Worm (Caenorhabditis elegans): ENCODE data around the gene npr-38.

The npr-38 gene

DNA sequence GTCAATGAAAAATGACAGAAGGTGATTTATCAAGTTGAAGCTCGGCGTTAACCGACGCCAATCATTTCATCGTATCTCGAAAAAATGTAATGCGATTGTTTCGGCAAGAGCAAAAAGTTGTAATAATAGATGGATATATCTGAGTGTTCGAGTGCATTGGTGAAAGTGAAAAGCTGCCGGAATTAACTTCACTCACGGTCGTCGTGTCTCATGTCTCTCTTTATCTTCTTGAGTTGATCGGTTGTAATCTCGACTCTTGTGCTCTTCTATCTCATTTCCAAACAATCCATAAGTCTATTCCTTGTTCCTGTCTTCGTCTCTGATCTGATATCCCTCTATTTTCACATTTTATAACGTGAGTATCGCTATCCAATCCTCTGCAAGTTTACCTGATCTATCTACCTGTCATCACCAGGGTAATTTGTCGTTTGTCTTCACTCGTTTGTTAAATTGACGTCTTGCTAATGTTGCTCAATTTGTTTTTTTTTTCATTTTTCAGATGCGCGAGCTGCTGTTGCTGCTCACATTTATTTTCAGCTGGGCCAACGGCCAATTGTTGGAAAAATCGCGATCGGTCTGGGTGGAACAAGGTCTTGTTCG, 11.8 kb upstream of the npr-38 start, which contains the start of gene cest-16:
cest-16 (plus strand) TSS at position 302 of the 600 bp plus-strand sequence.
- TF ChIP-seq unc-62 (GFP tag; optimal IDR thresholded peaks at IDR 0.05) (no peak), F39B2.1 (GFP tag; IDR thresholded peaks at IDR 0.05) (no peak), C06A6.2 (GFP tag; conservative IDR thresholded peaks at IDR 0.05) (no peak), rpc-1 (optimal IDR thresholded peaks at IDR 0.05) (no peak), rpc-1 (tag; optimal IDR thresholded peaks at IDR 0.05) (no peak), F57A8.1 (GFP tag; optimal IDR thresholded peaks at IDR 0.05) (no peak), K11D2.4 (GFP tag; IDR thresholded peaks at IDR 0.05) (no peak), ceh-91 (GFP tag; IDR thresholded peaks at IDR 0.05) (no peak)

DNA sequence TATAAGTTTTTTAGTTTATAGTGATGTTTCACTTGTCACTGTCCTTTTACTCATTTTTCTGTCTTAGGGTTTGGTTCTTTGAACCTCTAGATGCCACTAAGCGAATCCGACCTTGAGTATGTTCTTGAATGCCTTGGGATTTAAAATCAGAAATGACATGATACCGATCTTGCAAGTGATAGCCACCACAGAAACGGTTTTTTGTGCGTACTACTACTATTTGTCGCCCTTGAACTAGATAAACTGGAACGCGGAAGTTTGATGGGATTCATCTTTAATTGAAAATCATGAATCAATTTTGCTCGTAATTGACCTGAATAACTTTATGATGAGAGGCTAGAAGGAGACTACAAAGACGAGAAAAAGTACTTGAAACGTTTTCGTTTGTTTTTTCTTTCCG, 7.3 kb downstream of the npr-38 start:
- no peak for TF ChIP-seq snpc-1.1 (tag; optimal IDR thresholded peaks at IDR 0.05; ENCODE audit: insufficient read depth)
- no peak for TF ChIP-seq snpc-1.3 (tag; optimal IDR thresholded peaks at IDR 0.05; ENCODE audit: insufficient read depth)
- no peak for TF ChIP-seq lsl-1 (GFP tag; optimal IDR thresholded peaks at IDR 0.05)
- no peak for TF ChIP-seq attf-3 (GFP tag; conservative IDR thresholded peaks at IDR 0.05)
- no peak for TF ChIP-seq B0261.1 (tag; optimal IDR thresholded peaks at IDR 0.05)
- TF ChIP-seq Y79H2A.3 (GFP tag; conservative IDR thresholded peaks at IDR 0.05): no peak
- no peak for TF ChIP-seq tbp1 (GFP tag; optimal IDR thresholded peaks at IDR 0.05)
- no peak for TF ChIP-seq lin-35 (GFP tag; optimal IDR thresholded peaks at IDR 0.05)
- TF ChIP-seq F22D6.2 (tag; optimal IDR thresholded peaks at IDR 0.05): no peak
- no peak for TF ChIP-seq aptf-2 (GFP tag; conservative IDR thresholded peaks at IDR 0.05)

DNA sequence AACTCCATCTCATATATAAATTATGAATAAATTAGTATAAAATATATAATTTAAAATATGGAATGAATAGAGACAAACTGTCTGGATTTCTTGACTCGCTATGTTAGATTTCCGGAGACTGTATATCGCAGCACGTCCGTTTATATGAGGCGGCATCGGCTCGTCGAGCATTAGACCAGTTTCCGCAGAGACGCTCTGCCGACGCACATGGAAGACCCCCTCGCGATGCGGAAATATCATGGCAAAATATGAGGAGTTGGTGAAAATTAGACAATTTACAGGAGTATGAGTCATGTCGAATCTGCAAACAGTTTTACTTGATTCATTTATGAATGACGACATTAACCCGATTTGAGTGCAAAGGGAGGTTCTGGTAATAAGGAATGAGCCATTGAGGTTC, 8.1 kb downstream of the npr-38 start, which contains the start of gene chtb-3:
chtb-3 (minus strand) TSS at position 101 of the 400 bp plus-strand sequence.
- TF ChIP-seq pbrm-1 (GFP tag; IDR thresholded peaks at IDR 0.05) (no peak), hlh-12 (tag; optimal IDR thresholded peaks at IDR 0.05) (no peak), fkh-3 (tag; optimal IDR thresholded peaks at IDR 0.05) (no peak), ztf-28 (GFP tag; IDR thresholded peaks at IDR 0.05) (no peak), sptf-2 (GFP tag; optimal IDR thresholded peaks at IDR 0.05) (no peak), F22D6.2 (tag; optimal IDR thresholded peaks at IDR 0.05) (no peak)

DNA sequence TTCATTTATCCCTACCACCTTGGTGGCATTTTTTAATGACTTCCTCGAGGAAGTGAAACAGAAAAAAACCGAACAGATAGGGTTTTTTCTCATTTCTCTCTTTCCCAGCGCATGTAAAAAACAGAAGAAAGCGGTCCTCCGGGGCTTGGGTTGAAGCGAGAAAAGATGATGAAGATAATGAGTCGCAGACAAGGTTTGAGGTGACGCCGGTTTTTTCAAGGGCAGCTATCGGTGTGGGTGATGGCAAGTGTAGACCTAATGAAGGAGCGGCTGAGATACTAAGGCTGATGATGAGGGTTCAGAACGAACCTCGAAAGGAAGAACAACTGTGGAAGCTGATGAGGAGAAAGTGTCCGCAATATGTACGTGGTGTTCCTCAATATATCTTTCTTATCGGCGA, 9.4 kb downstream of the npr-38 start:
- no peak for TF ChIP-seq nfya-2 (GFP tag; IDR thresholded peaks at IDR 0.05)
- no peak for TF ChIP-seq ceh-58 (GFP tag; IDR thresholded peaks at IDR 0.05)
- no peak for TF ChIP-seq F55B11.4 (tag; optimal IDR thresholded peaks at IDR 0.05; ENCODE audit: borderline replicate concordance, insufficient read depth)
- TF ChIP-seq nhr-120 (GFP tag; IDR thresholded peaks at IDR 0.05): no peak
- no peak for TF ChIP-seq snpc-1.1 (tag; optimal IDR thresholded peaks at IDR 0.05; ENCODE audit: insufficient read depth)
- TF ChIP-seq hsf-1 (GFP tag; IDR thresholded peaks at IDR 0.05): 0 out of 2 replicates have a peak, but pooled peaks have one; percentile 17

DNA sequence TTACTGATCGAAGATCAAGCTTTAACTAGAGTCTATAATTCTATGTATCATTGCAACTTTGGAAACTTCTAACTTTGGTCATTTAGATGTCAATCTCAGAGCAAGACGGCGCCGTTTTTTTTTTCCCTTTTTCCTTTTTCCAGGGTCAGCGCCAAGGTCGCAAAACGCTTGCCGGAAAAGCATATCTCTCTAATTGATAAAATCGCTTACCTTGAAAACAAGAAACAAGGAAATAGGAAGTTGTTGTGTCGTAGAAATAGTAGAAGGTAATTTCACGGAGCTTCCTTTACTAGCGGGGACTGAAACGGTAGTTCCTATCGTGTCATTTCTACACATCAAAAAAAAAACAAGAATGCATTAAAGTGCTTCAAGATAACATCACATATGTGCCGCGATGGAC, 9.9 kb downstream of the npr-38 start:
- no peak for TF ChIP-seq sdz-38 (tag; optimal IDR thresholded peaks at IDR 0.05)
- TF ChIP-seq gei-17 (GFP tag; optimal IDR thresholded peaks at IDR 0.05): no peak
- TF ChIP-seq ceh-27 (GFP tag; optimal IDR thresholded peaks at IDR 0.05): no peak
- TF ChIP-seq egl-44 (GFP tag; IDR thresholded peaks at IDR 0.05): no peak
- no peak for TF ChIP-seq D2030.7 (GFP tag; IDR thresholded peaks at IDR 0.05)
- no peak for TF ChIP-seq mxl-1 (tag; optimal IDR thresholded peaks at IDR 0.05)
- no peak for TF ChIP-seq dpl-1 (GFP tag; optimal IDR thresholded peaks at IDR 0.05)
- no peak for TF ChIP-seq ets-4 (GFP tag; optimal IDR thresholded peaks at IDR 0.05)

All from whole organism, young adult.